ENCODE assay signal across 4 fruit fly cellular contexts in the genomic region with DNA sequence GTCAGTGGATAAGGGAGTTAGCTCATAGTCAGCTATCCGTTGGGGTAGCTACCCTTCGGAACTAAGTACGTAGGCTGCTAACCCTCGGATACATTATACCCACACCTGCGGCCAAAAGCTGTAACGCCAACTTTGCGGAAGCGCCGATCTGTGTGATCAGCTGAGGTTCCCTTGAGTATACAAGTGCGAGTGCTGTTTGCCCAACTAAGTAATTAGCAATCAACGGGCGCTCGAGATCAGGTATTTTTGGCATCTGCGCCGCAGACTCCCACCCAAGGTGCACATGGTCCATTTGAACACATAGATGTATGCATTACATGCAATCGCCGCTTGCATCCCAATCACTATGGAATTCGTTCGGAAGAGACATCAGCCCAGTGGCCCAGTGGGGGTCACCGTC.
A peak's percentile ranks its signal among the peaks of the same experiment; 100 is the strongest.
TF ChIP-seq lines count a peak whose summit lies in the region.

No protein-coding gene starts in this region.

- no peak for TF ChIP-seq CTCF in whole organism, embryonic (GFP tag; optimal IDR thresholded peaks at IDR 0.05; lab: Kevin White, UChicago)

TF ChIP-seq in whole organism, adult, 20 proteins besides CTCF, POLR2A, EP300 and RAD21:
- no peak for TF ChIP-seq CG7045 (GFP tag; optimal IDR thresholded peaks at IDR 0.05; lab: Kevin White, UChicago)
- no peak for TF ChIP-seq CG1620 (GFP tag; optimal IDR thresholded peaks at IDR 0.05; lab: Kevin White, UChicago)
- peak; percentile 40 for TF ChIP-seq Crg-1 (GFP tag; optimal IDR thresholded peaks at IDR 0.05; lab: Kevin White, UChicago)
- no peak for TF ChIP-seq tj (GFP tag; optimal IDR thresholded peaks at IDR 0.05; lab: Kevin White, UChicago)
- peak; percentile 10 for TF ChIP-seq CG7101 (tag; optimal IDR thresholded peaks at IDR 0.05; lab: Kevin White, UChicago)
- TF ChIP-seq kay (GFP tag; lab: Kevin White, UChicago; ENCODE audit: borderline replicate concordance), result no peak
- no peak for TF ChIP-seq CG5204 (GFP tag; optimal IDR thresholded peaks at IDR 0.05; lab: Kevin White, UChicago)
- TF ChIP-seq Mnt (GFP tag; optimal IDR thresholded peaks at IDR 0.05; lab: Kevin White, UChicago), result peak; percentile 26
- TF ChIP-seq ovo (GFP tag; optimal IDR thresholded peaks at IDR 0.05; lab: Kevin White, UChicago), result peak; percentile 21
- no peak for TF ChIP-seq CG33017 (tag; optimal IDR thresholded peaks at IDR 0.05; lab: Kevin White, UChicago)
- TF ChIP-seq toe (GFP tag; optimal IDR thresholded peaks at IDR 0.05; lab: Kevin White, UChicago), result no peak

TF ChIP-seq in whole organism, embryonic, 481 proteins besides CTCF, POLR2A, EP300 and RAD21 (continues in another document):
- TF ChIP-seq Trl (optimal IDR thresholded peaks at IDR 0.05; lab: Kevin White, UChicago), result no peak
- TF ChIP-seq Trl (GFP tag; optimal IDR thresholded peaks at IDR 0.05; lab: Kevin White, UChicago), result peak; percentile 80
- peak; percentile 25 for TF ChIP-seq NfI (GFP tag; optimal IDR thresholded peaks at IDR 0.05; lab: Kevin White, UChicago)
- peak; percentile 55; the same call in 1 of the 2 replicates for TF ChIP-seq CG14441 (GFP tag; IDR thresholded peaks at IDR 0.05; lab: Robert Waterston, UW)
- no peak for TF ChIP-seq corto (GFP tag; optimal IDR thresholded peaks at IDR 0.05; lab: Kevin White, UChicago)
- no peak for TF ChIP-seq CG4707 (GFP tag; optimal IDR thresholded peaks at IDR 0.05; lab: Kevin White, UChicago)
- TF ChIP-seq CG12236 (GFP tag; optimal IDR thresholded peaks at IDR 0.05; lab: Kevin White, UChicago), result no peak
- TF ChIP-seq CG9215 (GFP tag; IDR thresholded peaks at IDR 0.05; lab: Robert Waterston, UW), result no peak
- no peak for TF ChIP-seq CG34422 (GFP tag; IDR thresholded peaks at IDR 0.05; lab: Robert Waterston, UW)
- peak; percentile 52 for TF ChIP-seq Jarid2 (GFP tag; optimal IDR thresholded peaks at IDR 0.05; lab: Kevin White, UChicago)
- peak; percentile 51 for TF ChIP-seq E2f2 (GFP tag; IDR thresholded peaks at IDR 0.05; lab: Robert Waterston, UW)
- no peak for TF ChIP-seq CG17802 (tag; optimal IDR thresholded peaks at IDR 0.05; lab: Kevin White, UChicago)
- peak; percentile 17; the same call in 1 of the 3 replicates for TF ChIP-seq zfh1 (GFP tag; IDR thresholded peaks at IDR 0.05; lab: Robert Waterston, UW)
- TF ChIP-seq CG11085 (GFP tag; IDR thresholded peaks at IDR 0.05; lab: Robert Waterston, UW), result no peak
- no peak for TF ChIP-seq Atf3 (GFP tag; optimal IDR thresholded peaks at IDR 0.05; lab: Kevin White, UChicago)
- no peak for TF ChIP-seq CG2712 (tag; optimal IDR thresholded peaks at IDR 0.05; lab: Kevin White, UChicago)
- TF ChIP-seq Oaz (GFP tag; IDR thresholded peaks at IDR 0.05; lab: Robert Waterston, UW), result no peak
- peak; percentile 38 for TF ChIP-seq CG18764 (GFP tag; optimal IDR thresholded peaks at IDR 0.05; lab: Kevin White, UChicago)
- TF ChIP-seq Meics (GFP tag; optimal IDR thresholded peaks at IDR 0.05; lab: Kevin White, UChicago), result peak; percentile 81
- no peak for TF ChIP-seq sens-2 (GFP tag; IDR thresholded peaks at IDR 0.05; lab: Robert Waterston, UW)
- TF ChIP-seq NC2β (GFP tag; optimal IDR thresholded peaks at IDR 0.05; lab: Kevin White, UChicago), result no peak
- TF ChIP-seq CG1603 (tag; optimal IDR thresholded peaks at IDR 0.05; lab: Kevin White, UChicago), result peak; percentile 13
- TF ChIP-seq ftz-f1 (GFP tag; optimal IDR thresholded peaks at IDR 0.05; lab: Kevin White, UChicago), result no peak
- no peak for TF ChIP-seq CG6254 (GFP tag; optimal IDR thresholded peaks at IDR 0.05; lab: Kevin White, UChicago)
- peak; percentile 80 for TF ChIP-seq Rfx (GFP tag; IDR thresholded peaks at IDR 0.05; lab: Robert Waterston, UW)
- TF ChIP-seq MTF-1 (GFP tag; optimal IDR thresholded peaks at IDR 0.05; lab: Kevin White, UChicago; ENCODE audit: borderline replicate concordance), result peak; percentile 60

TF ChIP-seq in whole organism, prepupa, 60 proteins besides CTCF, POLR2A, EP300 and RAD21:
- TF ChIP-seq fkh (GFP tag; optimal IDR thresholded peaks at IDR 0.05; lab: Kevin White, UChicago) (peak; percentile 81), svp (GFP tag; lab: Kevin White, UChicago) (peak; percentile 27), net (GFP tag; optimal IDR thresholded peaks at IDR 0.05; lab: Kevin White, UChicago) (no peak)

TF ChIP-seq in whole organism, wandering third instar larva, 38 proteins besides CTCF, POLR2A, EP300 and RAD21:
- TF ChIP-seq Dfd (GFP tag; optimal IDR thresholded peaks at IDR 0.05; lab: Kevin White, UChicago) (no peak), Dif (GFP tag; optimal IDR thresholded peaks at IDR 0.05; lab: Kevin White, UChicago; ENCODE audit: partially characterized antibody) (no peak), brk (GFP tag; optimal IDR thresholded peaks at IDR 0.05; lab: Kevin White, UChicago) (no peak), tai (GFP tag; optimal IDR thresholded peaks at IDR 0.05; lab: Kevin White, UChicago) (no peak), fru (GFP tag; optimal IDR thresholded peaks at IDR 0.05; lab: Kevin White, UChicago) (peak; percentile 27), Myc (optimal IDR thresholded peaks at IDR 0.05; lab: Kevin White, UChicago) (no peak), Rel (GFP tag; optimal IDR thresholded peaks at IDR 0.05; lab: Kevin White, UChicago) (no peak), Rel (tag; optimal IDR thresholded peaks at IDR 0.05; lab: Kevin White, UChicago) (no peak), ey (GFP tag; optimal IDR thresholded peaks at IDR 0.05; lab: Kevin White, UChicago) (no peak), N (GFP tag; optimal IDR thresholded peaks at IDR 0.05; lab: Kevin White, UChicago) (no peak), OdsH (GFP tag; optimal IDR thresholded peaks at IDR 0.05; lab: Kevin White, UChicago) (peak; percentile 43), Hr83 (GFP tag; optimal IDR thresholded peaks at IDR 0.05; lab: Kevin White, UChicago; ENCODE audit: poor library complexity, severe bottlenecking) (peak; percentile 98), GATAd (GFP tag; optimal IDR thresholded peaks at IDR 0.05; lab: Kevin White, UChicago) (peak; percentile 13), lola (GFP tag; optimal IDR thresholded peaks at IDR 0.05; lab: Kevin White, UChicago) (no peak), h (GFP tag; optimal IDR thresholded peaks at IDR 0.05; lab: Kevin White, UChicago) (peak; percentile 82), br (GFP tag; optimal IDR thresholded peaks at IDR 0.05; lab: Kevin White, UChicago) (peak; percentile 40), woc (GFP tag; optimal IDR thresholded peaks at IDR 0.05; lab: Kevin White, UChicago) (no peak), Sp1 (GFP tag; optimal IDR thresholded peaks at IDR 0.05; lab: Kevin White, UChicago) (peak; percentile 45), Hnf4 (GFP tag; optimal IDR thresholded peaks at IDR 0.05; lab: Kevin White, UChicago) (peak; percentile 41), usp (GFP tag; optimal IDR thresholded peaks at IDR 0.05; lab: Kevin White, UChicago) (no peak), Mio (GFP tag; optimal IDR thresholded peaks at IDR 0.05; lab: Kevin White, UChicago) (no peak), dl (GFP tag; optimal IDR thresholded peaks at IDR 0.05; lab: Kevin White, UChicago; ENCODE audit: insufficient read depth in 1 of 2, partially characterized antibody in 2 of 2) (no peak), CG9705 (GFP tag; optimal IDR thresholded peaks at IDR 0.05; lab: Kevin White, UChicago) (peak; percentile 11), HLH106 (tag; optimal IDR thresholded peaks at IDR 0.05; lab: Kevin White, UChicago) (peak; percentile 17), sv (GFP tag; optimal IDR thresholded peaks at IDR 0.05; lab: Kevin White, UChicago) (peak; percentile 11), CG32264 (GFP tag; optimal IDR thresholded peaks at IDR 0.05; lab: Kevin White, UChicago) (peak; percentile 53), rgr (GFP tag; optimal IDR thresholded peaks at IDR 0.05; lab: Kevin White, UChicago) (peak; percentile 53), Vsx2 (GFP tag; optimal IDR thresholded peaks at IDR 0.05; lab: Kevin White, UChicago; ENCODE audit: partially characterized antibody) (no peak), Hr78 (GFP tag; optimal IDR thresholded peaks at IDR 0.05; lab: Kevin White, UChicago) (no peak), Abd-B (GFP tag; optimal IDR thresholded peaks at IDR 0.05; lab: Kevin White, UChicago) (no peak), foxo (GFP tag; optimal IDR thresholded peaks at IDR 0.05; lab: Kevin White, UChicago) (peak in 1 of 2 experiments; percentile 57), pan (optimal IDR thresholded peaks at IDR 0.05; lab: Kevin White, UChicago) (no peak), sage (GFP tag; optimal IDR thresholded peaks at IDR 0.05; lab: Kevin White, UChicago) (no peak), jim (GFP tag; optimal IDR thresholded peaks at IDR 0.05; lab: Kevin White, UChicago) (peak; percentile 62), Jra (GFP tag; optimal IDR thresholded peaks at IDR 0.05; lab: Kevin White, UChicago) (peak; percentile 25), psq (GFP tag; optimal IDR thresholded peaks at IDR 0.05; lab: Kevin White, UChicago) (no peak), CrebA (GFP tag; optimal IDR thresholded peaks at IDR 0.05; lab: Kevin White, UChicago; ENCODE audit: borderline replicate concordance) (no peak), dsf (GFP tag; optimal IDR thresholded peaks at IDR 0.05; lab: Kevin White, UChicago; ENCODE audit: borderline replicate concordance) (no peak), dmrt93B (GFP tag; optimal IDR thresholded peaks at IDR 0.05; lab: Kevin White, UChicago) (no peak)
